Fruit fly (Drosophila melanogaster): ENCODE data around the gene Cyp313a2.

- TF ChIP-seq usp (GFP tag; optimal IDR thresholded peaks at IDR 0.05) (no peak), fru (GFP tag; optimal IDR thresholded peaks at IDR 0.05) (no peak), Dfd (GFP tag; optimal IDR thresholded peaks at IDR 0.05) (no peak), ey (GFP tag; optimal IDR thresholded peaks at IDR 0.05) (no peak), lola (GFP tag; optimal IDR thresholded peaks at IDR 0.05) (no peak), dmrt93B (GFP tag; optimal IDR thresholded peaks at IDR 0.05) (no peak), h (GFP tag; optimal IDR thresholded peaks at IDR 0.05) (no peak)
Observed at dm6 chr3R:12250204-12250603, 13.5 kb upstream of the Cyp313a2 start.
